Worm (Caenorhabditis elegans) whole organism, L3 larva: ENCODE data around the gene T04B2.7.
A peak's percentile ranks its signal among the peaks of the same experiment; 100 is the strongest.

Source experiments
- R02D3.7 ChIP-seq: fragments of 150-350 bp; optimal IDR thresholded peaks from 2 replicates; lab custom pipeline; 2014; ENCODE audit warnings: missing biosample characterization, missing genetic modification characterization
- aly-2 ChIP-seq: fragments of 150-350 bp; optimal IDR thresholded peaks from 2 replicates; lab custom pipeline; 2014; ENCODE audit warnings: missing biosample characterization, missing genetic modification characterization
- ama-1 ChIP-seq: fragments of 150-350 bp; optimal IDR thresholded peaks from 2 replicates; lab custom pipeline; 2018
- ceh-16 ChIP-seq: sonication (generic microtip); optimal IDR thresholded peaks from 2 replicates; lab custom pipeline; 2017; ENCODE audit warnings: missing biosample characterization, missing genetic modification characterization
- ceh-28 ChIP-seq: fragments of 150-350 bp; optimal IDR thresholded peaks from 2 replicates; lab custom pipeline; 2014; ENCODE audit warnings: missing biosample characterization, missing genetic modification reagents, missing genetic modification characterization
- daf-12 ChIP-seq: fragments of 150-350 bp; optimal IDR thresholded peaks from 2 replicates; lab custom pipeline; 2014; ENCODE audit warnings: missing biosample characterization, missing genetic modification reagents, missing genetic modification characterization
- egl-27 ChIP-seq: sonication (generic microtip); optimal IDR thresholded peaks from 4 replicates; lab custom pipeline; 2017; ENCODE audit warnings: missing biosample characterization, missing genetic modification reagents, missing genetic modification characterization
- egl-5 ChIP-seq: fragments of 150-350 bp; optimal IDR thresholded peaks from 2 replicates; lab custom pipeline; 2017; ENCODE audit warnings: missing biosample characterization, missing genetic modification reagents, missing genetic modification characterization, inconsistent platforms
- elt-1 ChIP-seq: fragments of 150-350 bp; optimal IDR thresholded peaks from 2 replicates; lab custom pipeline; 2014; ENCODE audit warnings: missing biosample characterization, missing genetic modification characterization
- elt-2 ChIP-seq: sonication (generic microtip); optimal IDR thresholded peaks from 2 replicates; lab custom pipeline; 2016; ENCODE audit warnings: missing genetic modification reagents, mild to moderate bottlenecking, missing genetic modification characterization, missing compliant biosample characterization
- elt-3 ChIP-seq, 3 experiments: fragments of 150-350 bp in 1 of 3; sonication (generic microtip) in 2 of 3; optimal IDR thresholded peaks; 2 replicates in 2 of 3; 4 replicates in 1 of 3; lab custom pipeline; 2014 to 2017; ENCODE audit warnings: missing biosample characterization in 3 of 3, missing genetic modification characterization in 3 of 3
- eor-1 ChIP-seq, 2 experiments: fragments of 150-350 bp; optimal IDR thresholded peaks; 2 replicates each; lab custom pipeline; 2014 to 2018; ENCODE audit warnings: missing biosample characterization in 2 of 2, missing genetic modification characterization in 2 of 2
- fkh-2 ChIP-seq: fragments of 150-350 bp; optimal IDR thresholded peaks from 2 replicates; lab custom pipeline; 2014; ENCODE audit warnings: missing biosample characterization, missing genetic modification reagents, missing genetic modification characterization
- fos-1 ChIP-seq: fragments of 150-350 bp; optimal IDR thresholded peaks from 2 replicates; lab custom pipeline; 2014; ENCODE audit warnings: missing biosample characterization, missing genetic modification characterization
- hmg-11 ChIP-seq: sonication (generic microtip); optimal IDR thresholded peaks from 2 replicates; lab custom pipeline; 2016; ENCODE audit warnings: missing genetic modification characterization, missing compliant biosample characterization
- lin-15B ChIP-seq: fragments of 150-350 bp; optimal IDR thresholded peaks from 2 replicates; lab custom pipeline; 2014; ENCODE audit warnings: missing biosample characterization, missing genetic modification characterization
- lin-39 ChIP-seq: fragments of 150-350 bp; optimal IDR thresholded peaks from 2 replicates; lab custom pipeline; 2018; ENCODE audit warnings: missing biosample characterization, missing genetic modification reagents, missing genetic modification characterization
- lsy-12 ChIP-seq: sonication (generic microtip); optimal IDR thresholded peaks from 2 replicates; lab custom pipeline; 2016; ENCODE audit warnings: mild to moderate bottlenecking, missing genetic modification characterization, missing compliant biosample characterization
- mdl-1 ChIP-seq: fragments of 150-350 bp; optimal IDR thresholded peaks from 2 replicates; lab custom pipeline; 2014; ENCODE audit warnings: missing biosample characterization, missing genetic modification characterization
- nfya-1 ChIP-seq: sonication (generic microtip); optimal IDR thresholded peaks from 2 replicates; lab custom pipeline; 2017; ENCODE audit warnings: missing genetic modification characterization, mild to moderate bottlenecking, missing compliant biosample characterization, antibody characterized with exemption, moderate library complexity; ENCODE audit not compliant: insufficient read depth
- nhr-11 ChIP-seq: fragments of 150-350 bp; optimal IDR thresholded peaks from 2 replicates; lab custom pipeline; 2014; ENCODE audit warnings: missing biosample characterization, missing genetic modification characterization
- nhr-23 ChIP-seq: fragments of 150-350 bp; optimal IDR thresholded peaks from 2 replicates; lab custom pipeline; 2014; ENCODE audit warnings: missing biosample characterization, missing genetic modification reagents, missing genetic modification characterization
- nhr-237 ChIP-seq: fragments of 150-350 bp; optimal IDR thresholded peaks from 2 replicates; lab custom pipeline; 2014; ENCODE audit warnings: missing biosample characterization, missing genetic modification characterization
- nhr-76 ChIP-seq: fragments of 150-350 bp; sonication (generic microtip); optimal IDR thresholded peaks from 5 replicates; lab custom pipeline; 2014; ENCODE audit warnings: missing biosample characterization, missing genetic modification characterization
- nhr-77 ChIP-seq: fragments of 150-350 bp; optimal IDR thresholded peaks from 2 replicates; lab custom pipeline; 2014; ENCODE audit warnings: missing biosample characterization, missing genetic modification characterization
- pha-4 ChIP-seq: fragments of 150-350 bp; optimal IDR thresholded peaks from 2 replicates; lab custom pipeline; 2014; ENCODE audit warnings: missing biosample characterization, missing genetic modification reagents, missing genetic modification characterization
- pqm-1 ChIP-seq: fragments of 150-350 bp; optimal IDR thresholded peaks from 2 replicates; lab custom pipeline; 2017; ENCODE audit warnings: missing biosample characterization, missing genetic modification characterization, inconsistent platforms
- sea-2 ChIP-seq: fragments of 150-350 bp; sonication (generic microtip); optimal IDR thresholded peaks from 4 replicates; lab custom pipeline; 2014; ENCODE audit warnings: missing biosample characterization, missing genetic modification reagents, missing genetic modification characterization
- skn-1 ChIP-seq: fragments of 150-350 bp; optimal IDR thresholded peaks from 2 replicates; lab custom pipeline; 2014; ENCODE audit warnings: missing biosample characterization, missing genetic modification characterization
- tbx-2 ChIP-seq: sonication (generic microtip); optimal IDR thresholded peaks from 2 replicates; lab custom pipeline; 2016; ENCODE audit warnings: mild to moderate bottlenecking, missing genetic modification characterization, missing compliant biosample characterization
- unc-39 ChIP-seq: sonication (generic microtip); optimal IDR thresholded peaks from 4 replicates; lab custom pipeline; 2017; ENCODE audit warnings: missing biosample characterization, missing genetic modification characterization
- zag-1 ChIP-seq: fragments of 150-350 bp; optimal IDR thresholded peaks from 2 replicates; lab custom pipeline; 2014; ENCODE audit warnings: missing biosample characterization, missing genetic modification characterization
- ztf-11 ChIP-seq: fragments of 150-350 bp; optimal IDR thresholded peaks from 2 replicates; lab custom pipeline; 2014; ENCODE audit warnings: missing biosample characterization, missing genetic modification characterization
- ztf-4 ChIP-seq: fragments of 150-350 bp; optimal IDR thresholded peaks from 2 replicates; lab custom pipeline; 2014; ENCODE audit warnings: missing biosample characterization, missing genetic modification characterization

T04B2.7 gene

ce11 chrIV:10056138-10056537, at the start of gene T04B2.7:
Gene T04B2.7 (minus strand): TSS chrIV:10056238.
- TF ChIP-seq fkh-2 (tag; lab: Kevin White, UChicago) (no peak), lin-39 (tag; lab: Kevin White, UChicago) (no peak), daf-12 (tag; lab: Kevin White, UChicago) (no peak), sea-2 (GFP tag; lab: Kevin White, UChicago) (no peak), pha-4 (tag; lab: Kevin White, UChicago) (no peak)

- TF ChIP-seq nhr-11 (tag; lab: Kevin White, UChicago) (no peak), nhr-77 (tag; lab: Kevin White, UChicago) (no peak), R02D3.7 (peak; percentile 71), lin-15B (tag; lab: Kevin White, UChicago) (peak; percentile 42), egl-27 (tag; lab: Kevin White, UChicago) (no peak)
These were observed 40.8 kb upstream of the T04B2.7 start, which contains the start of gene dis-3 for ce11 chrIV:10096881-10097280. Gene dis-3 (plus strand): TSS chrIV:10097202.

- TF ChIP-seq nhr-77 (tag; lab: Kevin White, UChicago) (no peak), unc-39 (tag; lab: Kevin White, UChicago) (no peak), ztf-4 (tag; lab: Kevin White, UChicago) (no peak)
These were observed 39.1 kb upstream of the T04B2.7 start, which contains the start of the genes C04G2.5 and msp-36 for ce11 chrIV:10095171-10095570. Gene C04G2.5 (minus strand): TSS chrIV:10095271. Gene msp-36 (plus strand): TSS chrIV:10095433.

- no peak for TF ChIP-seq sea-2 (GFP tag; lab: Kevin White, UChicago)
- no peak for TF ChIP-seq ztf-11
- TF ChIP-seq ama-1 (lab: Kevin White, UChicago): no peak
- TF ChIP-seq egl-27 (tag; lab: Kevin White, UChicago): no peak
- no peak for TF ChIP-seq nhr-237 (tag; lab: Kevin White, UChicago)
- no peak for TF ChIP-seq nhr-23 (tag; lab: Kevin White, UChicago)
- no peak for TF ChIP-seq zag-1 (tag; lab: Kevin White, UChicago)
- TF ChIP-seq R02D3.7: no peak
- TF ChIP-seq lin-15B (tag; lab: Kevin White, UChicago): no peak
- TF ChIP-seq hmg-11 (tag; lab: Kevin White, UChicago): no peak
- no peak for TF ChIP-seq lsy-12 (tag; lab: Kevin White, UChicago)
- no peak for TF ChIP-seq fos-1 (tag; lab: Kevin White, UChicago)
- TF ChIP-seq egl-5 (tag; lab: Kevin White, UChicago): no peak
- no peak for TF ChIP-seq mdl-1 (tag; lab: Kevin White, UChicago)
- TF ChIP-seq eor-1 (tag; optimal IDR thresholded peaks at IDR 0.05; lab: Kevin White, UChicago): no peak
- no peak for TF ChIP-seq nhr-76
- no peak for TF ChIP-seq nhr-11 (tag; lab: Kevin White, UChicago)
- TF ChIP-seq ceh-16 (tag; lab: Kevin White, UChicago): no peak
These were observed 34.3 kb upstream of the T04B2.7 start, which contains the start of gene ttbk-5 for ce11 chrIV:10090358-10090757. Gene ttbk-5 (plus strand): TSS chrIV:10090658.

- no peak for TF ChIP-seq skn-1 (tag; lab: Kevin White, UChicago)
- TF ChIP-seq tbx-2: no peak
- no peak for TF ChIP-seq pqm-1 (tag; lab: Kevin White, UChicago)
- TF ChIP-seq egl-5 (tag; lab: Kevin White, UChicago): no peak
- TF ChIP-seq elt-1: no peak
- TF ChIP-seq ceh-28 (tag; lab: Kevin White, UChicago): no peak
- no peak for TF ChIP-seq aly-2 (tag; lab: Kevin White, UChicago)
- no peak for TF ChIP-seq eor-1 (tag; optimal IDR thresholded peaks at IDR 0.05; lab: Kevin White, UChicago)
- TF ChIP-seq elt-3 (tag; optimal IDR thresholded peaks at IDR 0.05; lab: Kevin White, UChicago): no peak
- TF ChIP-seq egl-27 (tag; lab: Kevin White, UChicago): no peak
- TF ChIP-seq nfya-1: no peak
- TF ChIP-seq elt-2 (tag; lab: Kevin White, UChicago): no peak
- no peak for TF ChIP-seq lin-15B (tag; lab: Kevin White, UChicago)
- TF ChIP-seq ztf-4 (tag; lab: Kevin White, UChicago): no peak
- no peak for TF ChIP-seq sea-2 (GFP tag; lab: Kevin White, UChicago)
These were observed 33.7 kb upstream of the T04B2.7 start, which contains the start of gene ttr-39 for ce11 chrIV:10089777-10090176. Gene ttr-39 (minus strand): TSS chrIV:10089877.
